Fruit fly (Drosophila melanogaster) whole organism, embryonic: ENCODE measurements around the gene Sirt4.

Experiments used
- Asciz ChIP-seq: fragments of 200-800 bp; sonication (Bioruptor generic); optimal IDR thresholded peaks from 2 replicates; lab custom pipeline; 2017; ENCODE audit warnings: missing biosample characterization, mild to moderate bottlenecking, missing genetic modification characterization, missing genetic modification reagents
- Atf-2 ChIP-seq: fragments of 200-800 bp; sonication (Bioruptor generic); optimal IDR thresholded peaks from 2 replicates; lab custom pipeline; 2016; ENCODE audit warnings: missing biosample characterization, missing genetic modification characterization
- CG10654 ChIP-seq: fragments of 200-800 bp; sonication (Bioruptor generic); optimal IDR thresholded peaks from 2 replicates; lab custom pipeline; 2016; ENCODE audit warnings: missing biosample characterization, missing genetic modification characterization
- CG12155 ChIP-seq: fragments of 200-800 bp; sonication (Bioruptor generic); optimal IDR thresholded peaks from 3 replicates; lab custom pipeline; 2016; ENCODE audit warnings: missing biosample characterization, missing genetic modification characterization
- CG12391 ChIP-seq: fragments of 200-800 bp; sonication (Bioruptor generic); optimal IDR thresholded peaks from 3 replicates; lab custom pipeline; 2018; ENCODE audit warnings: missing biosample characterization, mild to moderate bottlenecking, missing genetic modification characterization, moderate library complexity
- CG14014 ChIP-seq: fragments of 200-800 bp; sonication (Bioruptor generic); IDR thresholded peaks from 2 replicates; pipeline ENCODE4 v1.3.6; 2022; ENCODE audit warnings: missing biosample characterization, missing genetic modification characterization
- CG1602 ChIP-seq: fragments of 200-800 bp; sonication (Bioruptor generic); optimal IDR thresholded peaks from 3 replicates; lab custom pipeline; 2016; ENCODE audit warnings: missing biosample characterization, missing genetic modification characterization
- CG17359 ChIP-seq: fragments of 200-800 bp; sonication (Bioruptor generic); optimal IDR thresholded peaks from 3 replicates; lab custom pipeline; 2018; ENCODE audit warnings: missing biosample characterization, mild to moderate bottlenecking, missing genetic modification characterization, moderate library complexity
- CG2712 ChIP-seq: fragments of 200-800 bp; optimal IDR thresholded peaks from 3 replicates; lab custom pipeline; 2019; ENCODE audit warnings: missing biosample characterization, mild to moderate bottlenecking, missing genetic modification characterization, moderate library complexity
- CG30403 ChIP-seq: fragments of 200-800 bp; sonication (Bioruptor generic); optimal IDR thresholded peaks from 3 replicates; lab custom pipeline; 2016; ENCODE audit warnings: missing biosample characterization, missing genetic modification characterization
- CG33213 ChIP-seq: fragments of 200-800 bp; sonication (Bioruptor generic); optimal IDR thresholded peaks from 3 replicates; lab custom pipeline; 2016; ENCODE audit warnings: missing biosample characterization, missing genetic modification characterization
- CG34422 ChIP-seq: fragments of 200-800 bp; sonication (Bioruptor generic); IDR thresholded peaks from 3 replicates; pipeline ENCODE4 v1.3.6; 2022; ENCODE audit warnings: missing biosample characterization, missing genetic modification characterization
- CG4820 ChIP-seq: fragments of 200-800 bp; sonication (Bioruptor generic); optimal IDR thresholded peaks from 3 replicates; lab custom pipeline; 2016; ENCODE audit warnings: missing biosample characterization, missing genetic modification characterization
- CG7372 ChIP-seq: fragments of 200-800 bp; sonication (Bioruptor generic); IDR thresholded peaks from 2 replicates; pipeline ENCODE4 v1.3.6; 2022; ENCODE audit warnings: missing biosample characterization, missing genetic modification characterization
- CG8478 ChIP-seq: fragments of >200 bp; optimal IDR thresholded peaks from 2 replicates; lab custom pipeline; 2018
- Camta ChIP-seq: fragments of 200-800 bp; sonication (Bioruptor generic); optimal IDR thresholded peaks from 2 replicates; lab custom pipeline; 2016; ENCODE audit warnings: missing biosample characterization, missing genetic modification characterization
- Dad ChIP-seq: fragments of 200-800 bp; sonication (Bioruptor generic); optimal IDR thresholded peaks from 3 replicates; lab custom pipeline; 2016; ENCODE audit warnings: missing biosample characterization, missing genetic modification characterization
- E2f2 ChIP-seq: fragments of 200-800 bp; sonication (Bioruptor generic); IDR thresholded peaks from 2 replicates; pipeline ENCODE4 v1.3.6; 2022; ENCODE audit warnings: missing biosample characterization, missing genetic modification characterization
- Hmr ChIP-seq: fragments of 200-800 bp; sonication (Bioruptor generic); optimal IDR thresholded peaks from 3 replicates; lab custom pipeline; 2017; ENCODE audit warnings: mild to moderate bottlenecking, missing biosample characterization, missing genetic modification reagents, missing genetic modification characterization
- Med ChIP-seq: fragments of 200-800 bp; sonication (Bioruptor generic); peaks from one replicate; lab custom pipeline; 2016; ENCODE audit warnings: missing biosample characterization, missing genetic modification characterization, mild to moderate bottlenecking, inconsistent platforms, moderate library complexity
- NC2β ChIP-seq: fragments of 200-800 bp; sonication (Bioruptor generic); optimal IDR thresholded peaks from 2 replicates; lab custom pipeline; 2016; ENCODE audit warnings: missing biosample characterization, missing genetic modification characterization
- NFAT ChIP-seq: fragments of 200-800 bp; sonication (Bioruptor generic); IDR thresholded peaks from 2 replicates; pipeline ENCODE4 v1.3.6; 2022; ENCODE audit warnings: missing biosample characterization, missing genetic modification characterization
- Opbp ChIP-seq: fragments of 200-800 bp; sonication (Bioruptor generic); IDR thresholded peaks from 3 replicates; pipeline ENCODE4 v1.3.6; 2022; ENCODE audit warnings: missing biosample characterization, missing genetic modification characterization; ENCODE audit not compliant: partially characterized antibody
- Sry-β ChIP-seq: fragments of 200-800 bp; sonication (Bioruptor generic); optimal IDR thresholded peaks from 2 replicates; lab custom pipeline; 2018; ENCODE audit warnings: missing biosample characterization, mild to moderate bottlenecking, missing genetic modification characterization, moderate library complexity
- Xrp1 ChIP-seq: fragments of 200-800 bp; sonication (Bioruptor generic); IDR thresholded peaks from 2 replicates; pipeline ENCODE4 v1.3.6; 2022; ENCODE audit warnings: missing biosample characterization, missing genetic modification characterization
- amos ChIP-seq: fragments of 200-800 bp; sonication (Bioruptor generic); IDR thresholded peaks from 2 replicates; pipeline ENCODE4 v1.3.6; 2022; ENCODE audit warnings: missing biosample characterization, missing genetic modification characterization; ENCODE audit not compliant: partially characterized antibody
- ato ChIP-seq: fragments of 200-800 bp; sonication (Bioruptor generic); IDR thresholded peaks from 2 replicates; pipeline ENCODE4 v1.3.6; 2022; ENCODE audit warnings: missing biosample characterization, missing genetic modification characterization; ENCODE audit not compliant: partially characterized antibody
- cg ChIP-seq: fragments of 200-800 bp; sonication (Bioruptor generic); optimal IDR thresholded peaks from 3 replicates; lab custom pipeline; 2019; ENCODE audit warnings: missing biosample characterization, mild to moderate bottlenecking, missing genetic modification characterization, moderate library complexity
- chif ChIP-seq, 2 experiments: fragments of 200-800 bp; sonication (Bioruptor generic); optimal IDR thresholded peaks; 3 replicates each; lab custom pipeline; 2016; ENCODE audit warnings: missing biosample characterization in 2 of 2, missing genetic modification characterization in 2 of 2
- ems ChIP-seq: fragments of 200-800 bp; sonication (Bioruptor generic); optimal IDR thresholded peaks from 3 replicates; lab custom pipeline; 2016; ENCODE audit warnings: missing biosample characterization, missing genetic modification characterization
- fd64A ChIP-seq: fragments of 200-800 bp; sonication (Bioruptor generic); optimal IDR thresholded peaks from 3 replicates; lab custom pipeline; 2018; ENCODE audit warnings: missing biosample characterization, mild to moderate bottlenecking, missing genetic modification characterization
- grau ChIP-seq: fragments of 200-800 bp; optimal IDR thresholded peaks from 3 replicates; lab custom pipeline; 2019; ENCODE audit warnings: missing biosample characterization, mild to moderate bottlenecking, missing genetic modification characterization, moderate library complexity
- hb ChIP-seq: fragments of 200-800 bp; sonication (Bioruptor generic); IDR thresholded peaks from 3 replicates; pipeline ENCODE4 v1.3.6; 2022; ENCODE audit warnings: missing biosample characterization, missing genetic modification characterization; ENCODE audit not compliant: partially characterized antibody
- hbn ChIP-seq: fragments of 200-800 bp; sonication (Bioruptor generic); IDR thresholded peaks from 2 replicates; pipeline ENCODE4 v1.3.6; 2022; ENCODE audit warnings: missing biosample characterization, missing genetic modification characterization; ENCODE audit not compliant: partially characterized antibody
- her ChIP-seq: fragments of 200-800 bp; sonication (Bioruptor generic); optimal IDR thresholded peaks from 2 replicates; lab custom pipeline; 2016; ENCODE audit warnings: missing biosample characterization, missing genetic modification characterization
- kni ChIP-seq: fragments of 200-800 bp; sonication (Bioruptor generic); optimal IDR thresholded peaks from 3 replicates; lab custom pipeline; 2017; ENCODE audit warnings: mild to moderate bottlenecking, missing biosample characterization, missing genetic modification reagents, missing genetic modification characterization
- lbe ChIP-seq: fragments of 200-800 bp; sonication (Bioruptor generic); optimal IDR thresholded peaks from 2 replicates; lab custom pipeline; 2016; ENCODE audit warnings: missing biosample characterization, mild to moderate bottlenecking, missing genetic modification characterization
- row ChIP-seq: fragments of 200-800 bp; sonication (Bioruptor generic); IDR thresholded peaks from 3 replicates; pipeline ENCODE4 v1.3.6; 2022; ENCODE audit warnings: missing biosample characterization, missing genetic modification characterization
- sob ChIP-seq: fragments of 200-800 bp; sonication (Bioruptor generic); IDR thresholded peaks from 2 replicates; pipeline ENCODE4 v1.3.6; 2022; ENCODE audit warnings: missing biosample characterization, missing genetic modification characterization
- sug ChIP-seq: fragments of 200-800 bp; optimal IDR thresholded peaks from 2 replicates; lab custom pipeline; 2019; ENCODE audit warnings: missing biosample characterization, mild to moderate bottlenecking, missing genetic modification characterization, moderate library complexity
- tll ChIP-seq, 2 experiments: fragments of 200-800 bp in 1 of 2; fragments of >200 bp in 1 of 2; sonication (Bioruptor generic) in 1 of 2; optimal IDR thresholded peaks; 2 replicates each; lab custom pipeline; 2017 to 2019; ENCODE audit warnings: missing biosample characterization in 2 of 2, missing genetic modification characterization in 2 of 2, mild to moderate bottlenecking in 1 of 2, moderate library complexity in 1 of 2
- zen2 ChIP-seq: fragments of 200-800 bp; sonication (Bioruptor generic); IDR thresholded peaks from 3 replicates; pipeline ENCODE4 v1.3.6; 2022; ENCODE audit warnings: missing biosample characterization, missing genetic modification characterization; ENCODE audit not compliant: partially characterized antibody

The Sirt4 gene

DNA sequence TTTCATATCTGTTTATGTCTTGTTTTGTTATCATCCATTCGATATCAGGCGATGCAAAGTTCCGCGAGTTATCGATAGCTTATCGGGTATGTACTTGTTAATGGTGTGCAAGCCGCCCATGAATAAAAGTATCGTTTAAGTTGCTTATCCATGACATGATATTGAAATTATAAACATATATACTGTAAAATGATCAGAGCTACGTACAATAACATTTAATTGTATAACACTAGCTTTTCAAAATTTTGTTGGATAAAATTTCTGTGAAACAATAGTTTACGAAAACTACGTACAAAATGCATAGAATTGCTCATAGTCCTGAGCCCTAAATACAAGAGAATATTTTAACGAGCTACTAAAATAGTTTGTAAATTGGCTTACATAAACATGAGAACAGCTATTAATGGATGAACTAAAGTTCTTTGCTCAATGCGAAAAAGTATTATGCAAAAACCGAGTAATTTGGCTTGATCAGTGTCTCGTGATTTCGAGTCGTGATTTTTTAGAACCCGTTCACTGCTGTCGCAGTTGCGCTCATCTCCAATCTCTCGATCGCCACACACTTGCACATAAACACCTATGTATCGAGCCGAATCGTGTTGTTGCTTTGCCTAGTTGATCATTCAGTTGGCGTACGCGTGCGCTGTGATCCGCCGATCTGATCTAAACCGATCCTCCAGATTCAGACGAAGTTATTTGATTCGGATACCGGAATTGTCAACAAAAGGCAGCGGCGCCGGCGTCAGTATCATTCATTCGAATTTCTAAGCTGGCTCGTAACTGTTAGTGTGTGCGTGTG lies 23.9 kb upstream of the Sirt4 start, which contains the start of the genes PGAP1 and cv (continued):
- peak; percentile 12 for TF ChIP-seq sug (tag; lab: Kevin White, UChicago)
- TF ChIP-seq row (GFP tag; lab: Robert Waterston, UW): peak; percentile 75
- peak; percentile 85 for TF ChIP-seq kni (GFP tag; lab: Kevin White, UChicago)
- no peak for TF ChIP-seq CG4820 (GFP tag; lab: Kevin White, UChicago)
- no peak; the same call in 1 of the 2 replicates for TF ChIP-seq NFAT (GFP tag; lab: Robert Waterston, UW)
- TF ChIP-seq zen2 (GFP tag; lab: Robert Waterston, UW): peak; percentile 76
- TF ChIP-seq CG10654 (GFP tag; lab: Kevin White, UChicago): peak; percentile 11
- TF ChIP-seq amos (GFP tag; lab: Robert Waterston, UW): peak; percentile 81
- no peak for TF ChIP-seq CG14014 (GFP tag; lab: Robert Waterston, UW)
- TF ChIP-seq Atf-2 (GFP tag; lab: Kevin White, UChicago): peak; percentile 18
- TF ChIP-seq CG33213 (GFP tag; lab: Kevin White, UChicago): no peak
- peak; percentile 22 to 29 for TF ChIP-seq tll (GFP tag; optimal IDR thresholded peaks at IDR 0.05; lab: Kevin White, UChicago)
- TF ChIP-seq CG1602 (GFP tag; lab: Kevin White, UChicago): peak; percentile 16
- no peak for TF ChIP-seq fd64A (GFP tag; lab: Kevin White, UChicago)
- no peak for TF ChIP-seq Dad (GFP tag; lab: Kevin White, UChicago)
- TF ChIP-seq hbn (GFP tag; lab: Robert Waterston, UW): peak; percentile 64
- TF ChIP-seq CG12391 (tag; lab: Kevin White, UChicago): peak; percentile 48
- no peak for TF ChIP-seq her (GFP tag; lab: Kevin White, UChicago)
- peak in 1 of 2 experiments; percentile 29 for TF ChIP-seq chif (GFP tag; optimal IDR thresholded peaks at IDR 0.05; lab: Kevin White, UChicago)
- 0 out of 2 replicates have a peak, but pooled peaks have one; percentile 9 for TF ChIP-seq E2f2 (GFP tag; lab: Robert Waterston, UW)
- TF ChIP-seq Hmr (GFP tag; lab: Kevin White, UChicago): no peak
- TF ChIP-seq CG30403 (GFP tag; lab: Kevin White, UChicago): peak; percentile 70
- TF ChIP-seq CG12155 (GFP tag; lab: Kevin White, UChicago): peak; percentile 18
- no peak for TF ChIP-seq Asciz
- no peak for TF ChIP-seq hb
- peak; percentile 76 for TF ChIP-seq Med (GFP tag; lab: Kevin White, UChicago)
- TF ChIP-seq CG2712 (tag; lab: Kevin White, UChicago): peak; percentile 47
- no peak for TF ChIP-seq CG17359
- TF ChIP-seq CG34422 (GFP tag; lab: Robert Waterston, UW): peak; percentile 12; the same call in 1 of the 3 replicates
- TF ChIP-seq CG7372 (GFP tag; lab: Robert Waterston, UW): no peak
- peak; percentile 78 for TF ChIP-seq Sry-β (GFP tag; lab: Kevin White, UChicago)
- no peak for TF ChIP-seq NC2β
- TF ChIP-seq sob (GFP tag; lab: Robert Waterston, UW): no peak
- peak; percentile 56 for TF ChIP-seq lbe (GFP tag; lab: Kevin White, UChicago)
- TF ChIP-seq Camta: peak; percentile 6
- peak; percentile 78; the same call in 2 of the 3 replicates for TF ChIP-seq Opbp (GFP tag; lab: Robert Waterston, UW)
- TF ChIP-seq ems (GFP tag; lab: Kevin White, UChicago): peak; percentile 10
- peak; percentile 79 for TF ChIP-seq ato (GFP tag; lab: Robert Waterston, UW)
- TF ChIP-seq Xrp1 (GFP tag; lab: Robert Waterston, UW): 0 out of 2 replicates have a peak, but pooled peaks have one; percentile 8
- peak; percentile 92 for TF ChIP-seq cg (GFP tag; lab: Kevin White, UChicago)
- TF ChIP-seq CG8478 (lab: Kevin White, UChicago): peak; percentile 76
- peak; percentile 47 for TF ChIP-seq grau
